Worm (Caenorhabditis elegans): ENCODE data around the gene C06H5.12.

Gene C06H5.12

ce11 chrV:17921423-17921822 is 26.8 kb downstream of the C06H5.12 start, which contains the start of gene E01B7.2 (continued):
- TF ChIP-seq snpc-4 (GFP tag; optimal IDR thresholded peaks at IDR 0.05) (no peak), snpc-4 (tag; optimal IDR thresholded peaks at IDR 0.05) (peak in 3 of 4 experiments; percentile 3 to 60 (median 27)), C17E4.6 (GFP tag; IDR thresholded peaks at IDR 0.05) (no peak), Y95B8A.8 (GFP tag; IDR thresholded peaks at IDR 0.05) (no peak), T07F8.4 (tag; optimal IDR thresholded peaks at IDR 0.05) (no peak), Y53F4B.3 (GFP tag; IDR thresholded peaks at IDR 0.05) (no peak), F22D6.2 (tag; optimal IDR thresholded peaks at IDR 0.05) (no peak), dox-1 (GFP tag; IDR thresholded peaks at IDR 0.05) (peak; percentile 66; the same call in 1 of the 2 replicates), lin-54 (GFP tag; optimal IDR thresholded peaks at IDR 0.05) (peak; percentile 95), aptf-2 (GFP tag; conservative IDR thresholded peaks at IDR 0.05) (no peak), ztf-28 (GFP tag; IDR thresholded peaks at IDR 0.05) (no peak), F37B4.10 (GFP tag; IDR thresholded peaks at IDR 0.05) (no peak), B0261.1 (tag; optimal IDR thresholded peaks at IDR 0.05) (no peak), bed-2 (GFP tag; IDR thresholded peaks at IDR 0.05) (no peak), hmg-1.2 (GFP tag; IDR thresholded peaks at IDR 0.05) (peak; percentile 99), hlh-26 (GFP tag; conservative IDR thresholded peaks at IDR 0.05) (no peak), atf-7 (tag; optimal IDR thresholded peaks at IDR 0.05) (no peak), rec-8 (tag; optimal IDR thresholded peaks at IDR 0.05) (no peak), ekl-4 (GFP tag; IDR thresholded peaks at IDR 0.05) (no peak), lsl-1 (GFP tag; optimal IDR thresholded peaks at IDR 0.05) (peak; percentile 56), snpc-1.3 (tag; optimal IDR thresholded peaks at IDR 0.05; ENCODE audit: insufficient read depth) (no peak), ZK185.1 (tag; optimal IDR thresholded peaks at IDR 0.05; ENCODE audit: poor library complexity, severe bottlenecking) (no peak), madf-8 (GFP tag; conservative IDR thresholded peaks at IDR 0.05) (peak; percentile 40; the same call in 1 of the 2 replicates), hrde-1 (tag; optimal IDR thresholded peaks at IDR 0.05; ENCODE audit: borderline replicate concordance) (no peak), B0035.1 (tag; optimal IDR thresholded peaks at IDR 0.05) (no peak), ztf-6 (GFP tag; IDR thresholded peaks at IDR 0.05) (no peak), somi-1 (GFP tag; optimal IDR thresholded peaks at IDR 0.05) (no peak), lin-35 (GFP tag; optimal IDR thresholded peaks at IDR 0.05) (peak; percentile 50 to 91 (median 78)), nfya-1 (tag; optimal IDR thresholded peaks at IDR 0.05; ENCODE audit: borderline replicate concordance, insufficient read depth) (no peak), F23B12.7 (tag; optimal IDR thresholded peaks at IDR 0.05; ENCODE audit: insufficient read depth) (peak; percentile 60), F57C9.4 (tag; optimal IDR thresholded peaks at IDR 0.05) (no peak), nhr-90 (tag; optimal IDR thresholded peaks at IDR 0.05) (no peak), rpc-1 (optimal IDR thresholded peaks at IDR 0.05) (no peak), rpc-1 (tag; optimal IDR thresholded peaks at IDR 0.05) (no peak), nhr-27 (tag; optimal IDR thresholded peaks at IDR 0.05) (no peak), hsf-1 (GFP tag; IDR thresholded peaks at IDR 0.05) (no peak), ztf-3 (GFP tag; optimal IDR thresholded peaks at IDR 0.05) (no peak), ets-4 (GFP tag; optimal IDR thresholded peaks at IDR 0.05) (no peak), K11D2.4 (GFP tag; IDR thresholded peaks at IDR 0.05) (no peak), cebp-1 (GFP tag; IDR thresholded peaks at IDR 0.05) (no peak), cebp-1 (tag; optimal IDR thresholded peaks at IDR 0.05) (peak; percentile 40), aptf-3 (GFP tag; IDR thresholded peaks at IDR 0.05) (no peak), F39B2.1 (GFP tag; IDR thresholded peaks at IDR 0.05) (no peak), nfyb-1 (GFP tag; IDR thresholded peaks at IDR 0.05) (peak; percentile 41; the same call in 1 of the 2 replicates), nhr-179 (tag; optimal IDR thresholded peaks at IDR 0.05) (no peak), madf-10 (tag; optimal IDR thresholded peaks at IDR 0.05) (no peak), athp-1 (tag; optimal IDR thresholded peaks at IDR 0.05) (no peak), B0019.2 (GFP tag; conservative IDR thresholded peaks at IDR 0.05) (no peak)

Measured in whole organism, young adult.